Fruit fly (Drosophila melanogaster): Measurements from ENCODE around the gene Antp.

DNA sequence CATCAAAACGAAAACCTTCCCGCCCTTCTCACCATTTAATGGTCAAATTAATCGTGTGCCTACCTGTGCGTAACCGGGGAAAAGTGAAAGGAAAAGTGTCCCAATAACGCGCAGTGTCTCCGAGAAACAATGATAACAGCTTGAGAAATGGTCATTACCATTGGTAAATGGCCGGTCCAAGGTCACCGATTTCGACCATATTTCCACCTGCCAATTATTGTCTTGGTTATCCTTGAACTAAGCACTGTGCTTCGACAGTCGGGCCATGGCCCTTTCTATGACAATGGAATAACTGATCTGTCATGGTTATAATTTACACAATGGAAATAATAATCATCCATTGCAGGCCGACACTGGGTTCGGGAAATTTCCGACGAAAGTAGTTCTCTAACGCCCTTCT lies 45.0 kb upstream of the Antp start:
- no peak for TF ChIP-seq psq (optimal IDR thresholded peaks at IDR 0.05)
- no peak for TF ChIP-seq Myc (optimal IDR thresholded peaks at IDR 0.05)

Measured in Kc167 (cell line).